Worm (Caenorhabditis elegans) whole organism, L2 larva: ENCODE results near the gene C09E7.8.

Experiments used
- C34F6.9 ChIP-seq: fragments of 150-350 bp; optimal IDR thresholded peaks from 2 replicates; lab custom pipeline; 2014; ENCODE audit warnings: missing biosample characterization, missing genetic modification characterization
- ceh-16 ChIP-seq: fragments of 150-350 bp; optimal IDR thresholded peaks from 2 replicates; lab custom pipeline; 2014; ENCODE audit warnings: missing biosample characterization, missing genetic modification characterization
- elt-1 ChIP-seq: fragments of 150-350 bp; optimal IDR thresholded peaks from 2 replicates; lab custom pipeline; 2014; ENCODE audit warnings: missing biosample characterization, missing genetic modification characterization
- gmeb-1 ChIP-seq: fragments of 150-350 bp; optimal IDR thresholded peaks from 2 replicates; lab custom pipeline; 2014; ENCODE audit warnings: missing biosample characterization, missing genetic modification characterization
- lin-39 ChIP-seq: fragments of 150-350 bp; optimal IDR thresholded peaks from 2 replicates; lab custom pipeline; 2014; ENCODE audit warnings: missing biosample characterization, missing genetic modification reagents, missing genetic modification characterization
- lsy-2 ChIP-seq, 2 experiments: fragments of 150-350 bp in 1 of 2; sonication (generic microtip) in 1 of 2; optimal IDR thresholded peaks; 2 replicates each; lab custom pipeline; 2014 to 2017; ENCODE audit warnings: missing biosample characterization in 2 of 2, missing genetic modification characterization in 2 of 2
- mab-5 ChIP-seq: fragments of 150-350 bp; optimal IDR thresholded peaks from 2 replicates; lab custom pipeline; 2014; ENCODE audit warnings: missing biosample characterization, missing genetic modification characterization
- nhr-12 ChIP-seq: fragments of 150-350 bp; optimal IDR thresholded peaks from 2 replicates; lab custom pipeline; 2014; ENCODE audit warnings: missing biosample characterization, missing genetic modification characterization
- nhr-21 ChIP-seq: fragments of 150-350 bp; optimal IDR thresholded peaks from 2 replicates; lab custom pipeline; 2014; ENCODE audit warnings: missing biosample characterization, missing genetic modification characterization
- nhr-23 ChIP-seq: fragments of 150-350 bp; optimal IDR thresholded peaks from 2 replicates; lab custom pipeline; 2014; ENCODE audit warnings: missing biosample characterization, missing genetic modification reagents, missing genetic modification characterization
- nhr-237 ChIP-seq: fragments of 150-350 bp; optimal IDR thresholded peaks from 2 replicates; lab custom pipeline; 2014; ENCODE audit warnings: missing biosample characterization, missing genetic modification characterization
- nhr-25 ChIP-seq: fragments of 150-350 bp; sonication (generic microtip); optimal IDR thresholded peaks from 3 replicates; lab custom pipeline; 2014; ENCODE audit warnings: missing biosample characterization, missing genetic modification characterization
- nhr-6 ChIP-seq: fragments of 150-350 bp; optimal IDR thresholded peaks from 2 replicates; lab custom pipeline; 2014; ENCODE audit warnings: missing biosample characterization, missing genetic modification characterization
- nhr-77 ChIP-seq: fragments of 150-350 bp; optimal IDR thresholded peaks from 2 replicates; lab custom pipeline; 2014; ENCODE audit warnings: missing biosample characterization, missing genetic modification characterization
- sma-9 ChIP-seq, 2 experiments: fragments of 150-350 bp in 1 of 2; sonication (generic microtip) in 1 of 2; optimal IDR thresholded peaks; 2 replicates each; lab custom pipeline; 2014 to 2016; ENCODE audit warnings: missing genetic modification characterization in 2 of 2, mild to moderate bottlenecking in 1 of 2, missing biosample characterization in 1 of 2, missing compliant biosample characterization in 1 of 2, missing genetic modification reagents in 1 of 2, moderate library complexity in 1 of 2
- snpc-4 ChIP-seq: fragments of 150-350 bp; optimal IDR thresholded peaks from 2 replicates; lab custom pipeline; 2014; ENCODE audit warnings: missing biosample characterization, missing genetic modification characterization
- unc-39 ChIP-seq: fragments of 150-350 bp; optimal IDR thresholded peaks from 2 replicates; lab custom pipeline; 2014; ENCODE audit warnings: missing biosample characterization, missing genetic modification characterization
- unc-62 ChIP-seq: fragments of 150-350 bp; optimal IDR thresholded peaks from 2 replicates; lab custom pipeline; 2014; ENCODE audit warnings: missing biosample characterization, missing genetic modification reagents, missing genetic modification characterization
- zag-1 ChIP-seq: fragments of 150-350 bp; optimal IDR thresholded peaks from 2 replicates; lab custom pipeline; 2014; ENCODE audit warnings: missing biosample characterization, missing genetic modification characterization
- ztf-11 ChIP-seq: sonication (generic microtip); optimal IDR thresholded peaks from 2 replicates; lab custom pipeline; 2017; ENCODE audit warnings: missing biosample characterization, missing genetic modification characterization

The C09E7.8 gene

DNA sequence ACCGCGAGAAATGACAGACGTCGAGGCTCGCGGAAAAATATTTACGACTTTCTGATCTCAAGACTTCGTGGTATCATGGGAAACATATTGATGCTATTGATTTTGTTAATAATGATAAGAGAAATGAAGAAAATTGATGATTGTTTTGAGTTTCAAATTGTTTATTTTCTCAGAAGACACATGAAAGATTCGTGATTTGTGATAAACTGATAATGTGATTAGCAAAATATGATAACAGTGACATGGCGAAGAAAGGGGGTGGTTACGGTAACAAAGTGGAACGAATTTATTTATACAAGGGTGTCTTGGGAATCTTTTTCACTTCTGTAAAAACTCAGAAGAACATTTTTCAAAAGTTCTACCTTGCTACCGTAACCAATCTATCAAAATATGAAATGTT is 49.1 kb downstream of the C09E7.8 start:
- peak; percentile 31 for TF ChIP-seq nhr-21 (tag; lab: Kevin White, UChicago)
- peak; percentile 25 for TF ChIP-seq nhr-25
- no peak for TF ChIP-seq nhr-77
- no peak for TF ChIP-seq unc-62 (GFP tag; lab: Kevin White, UChicago)
- peak; percentile 56 for TF ChIP-seq sma-9 (GFP tag; optimal IDR thresholded peaks at IDR 0.05; lab: Kevin White, UChicago)
- no peak for TF ChIP-seq sma-9 (tag; optimal IDR thresholded peaks at IDR 0.05; lab: Kevin White, UChicago)
- TF ChIP-seq lsy-2 (tag; optimal IDR thresholded peaks at IDR 0.05; lab: Kevin White, UChicago): peak in 1 of 2 experiments; percentile 48
- TF ChIP-seq, all 48 proteins: peak for 4

ce11 chrIII:6508327-6508726 is 50.1 kb downstream of the C09E7.8 start:
- TF ChIP-seq sma-9 (GFP tag; optimal IDR thresholded peaks at IDR 0.05; lab: Kevin White, UChicago): peak; percentile 11
- TF ChIP-seq sma-9 (tag; optimal IDR thresholded peaks at IDR 0.05; lab: Kevin White, UChicago): no peak
- TF ChIP-seq ztf-11 (tag; lab: Kevin White, UChicago): no peak
- TF ChIP-seq, all 48 proteins: peak for 1

ce11 chrIII:6507832-6508231 is 50.6 kb downstream of the C09E7.8 start, which contains the start of gene F23F12.12:
Gene F23F12.12 (plus strand): TSS chrIII:6508132.
- TF ChIP-seq unc-39 (tag; lab: Kevin White, UChicago): no peak
- no peak for TF ChIP-seq nhr-23 (tag; lab: Kevin White, UChicago)
- TF ChIP-seq nhr-12 (tag; lab: Kevin White, UChicago): no peak
- no peak for TF ChIP-seq nhr-237 (tag; lab: Kevin White, UChicago)
- no peak for TF ChIP-seq nhr-25
- no peak for TF ChIP-seq mab-5 (tag; lab: Kevin White, UChicago)
- no peak for TF ChIP-seq ceh-16 (tag; lab: Kevin White, UChicago)
- no peak for TF ChIP-seq C34F6.9
- no peak for TF ChIP-seq elt-1 (tag; lab: Kevin White, UChicago)
- no peak for TF ChIP-seq snpc-4 (tag; lab: Kevin White, UChicago)
- TF ChIP-seq nhr-6 (tag; lab: Kevin White, UChicago): no peak
- no peak for TF ChIP-seq zag-1 (tag; lab: Kevin White, UChicago)
- no peak for TF ChIP-seq lin-39 (tag; lab: Kevin White, UChicago)
- no peak for TF ChIP-seq nhr-77
- TF ChIP-seq gmeb-1 (tag; lab: Kevin White, UChicago): no peak
